Fruit fly (Drosophila melanogaster): Measurements from ENCODE around the gene Gba1a.

The Gba1a gene

dm6 chr3R:23678349-23679193, 21.9 kb upstream of the Gba1a start, which contains the start of gene GILT2 (continued):
- TF ChIP-seq crp (GFP tag; optimal IDR thresholded peaks at IDR 0.05) (peak in 1 of 2 experiments; percentile 59), pzg (GFP tag; optimal IDR thresholded peaks at IDR 0.05) (no peak), crol (GFP tag; IDR thresholded peaks at IDR 0.05) (peak; percentile 42), CG13424 (tag; optimal IDR thresholded peaks at IDR 0.05) (peak; percentile 95), lilli (GFP tag; optimal IDR thresholded peaks at IDR 0.05) (peak; percentile 87), zfh2 (GFP tag; optimal IDR thresholded peaks at IDR 0.05) (peak; percentile 6), Gug (GFP tag; IDR thresholded peaks at IDR 0.05) (peak; percentile 81), croc (GFP tag; conservative IDR thresholded peaks at IDR 0.05) (peak; percentile 89), CG31388 (GFP tag; optimal IDR thresholded peaks at IDR 0.05) (peak; percentile 76), Opbp (GFP tag; IDR thresholded peaks at IDR 0.05; ENCODE audit: partially characterized antibody) (no peak), CG7357 (GFP tag; IDR thresholded peaks at IDR 0.05) (peak; percentile 86), Spps (tag; optimal IDR thresholded peaks at IDR 0.05) (peak; percentile 84), H2.0 (GFP tag; IDR thresholded peaks at IDR 0.05) (peak; percentile 87), Abd-B (GFP tag; optimal IDR thresholded peaks at IDR 0.05) (peak; percentile 87), oc (tag; optimal IDR thresholded peaks at IDR 0.05) (peak; percentile 91), MTF-1 (GFP tag; optimal IDR thresholded peaks at IDR 0.05; ENCODE audit: borderline replicate concordance) (peak; percentile 76), Mad (GFP tag; optimal IDR thresholded peaks at IDR 0.05) (peak; percentile 75), br (optimal IDR thresholded peaks at IDR 0.05) (no peak), Ptx1 (GFP tag; IDR thresholded peaks at IDR 0.05) (peak; percentile 95), da (GFP tag; optimal IDR thresholded peaks at IDR 0.05) (peak; percentile 16), CG17385 (GFP tag; optimal IDR thresholded peaks at IDR 0.05) (peak; percentile 91), CG12744 (GFP tag; optimal IDR thresholded peaks at IDR 0.05) (peak; percentile 49), CG33213 (GFP tag; optimal IDR thresholded peaks at IDR 0.05) (peak; percentile 51), sr (GFP tag; IDR thresholded peaks at IDR 0.05) (peak; percentile 50; the same call in 2 of the 3 replicates), Ets97D (GFP tag; optimal IDR thresholded peaks at IDR 0.05) (peak; percentile 48), Scr (GFP tag; IDR thresholded peaks at IDR 0.05; ENCODE audit: partially characterized antibody) (no peak), vnd (GFP tag; IDR thresholded peaks at IDR 0.05; ENCODE audit: partially characterized antibody) (no peak), gt (GFP tag; IDR thresholded peaks at IDR 0.05) (peak; percentile 76), CG8478 (optimal IDR thresholded peaks at IDR 0.05) (no peak), CG12219 (GFP tag; optimal IDR thresholded peaks at IDR 0.05) (peak; percentile 82), stc (GFP tag; IDR thresholded peaks at IDR 0.05) (peak; percentile 88), bbx (GFP tag; IDR thresholded peaks at IDR 0.05; ENCODE audit: partially characterized antibody) (no peak), nom (GFP tag; optimal IDR thresholded peaks at IDR 0.05) (peak; percentile 39), tgo (GFP tag; IDR thresholded peaks at IDR 0.05) (peak; percentile 92), ase (GFP tag; IDR thresholded peaks at IDR 0.05) (peak; percentile 82), CG17568 (GFP tag; optimal IDR thresholded peaks at IDR 0.05) (no peak), CG16863 (GFP tag; optimal IDR thresholded peaks at IDR 0.05) (peak; percentile 51), CG15011 (GFP tag; optimal IDR thresholded peaks at IDR 0.05) (peak; percentile 88), CG2116 (GFP tag; optimal IDR thresholded peaks at IDR 0.05) (peak; percentile 52), bab2 (GFP tag; optimal IDR thresholded peaks at IDR 0.05) (peak; percentile 54), pan (optimal IDR thresholded peaks at IDR 0.05) (no peak), pan (GFP tag; optimal IDR thresholded peaks at IDR 0.05 in 1 of 2, IDR thresholded peaks at IDR 0.05 in 1 of 2) (peak in 1 of 2 experiments; percentile 94), CG6654 (GFP tag; optimal IDR thresholded peaks at IDR 0.05) (peak; percentile 83), Taf1 (GFP tag; IDR thresholded peaks at IDR 0.05) (peak; percentile 72), tup (GFP tag; optimal IDR thresholded peaks at IDR 0.05) (peak; percentile 63), Asciz (GFP tag; optimal IDR thresholded peaks at IDR 0.05) (peak; percentile 94), Fer1 (GFP tag; optimal IDR thresholded peaks at IDR 0.05) (peak; percentile 95), CG4617 (GFP tag; optimal IDR thresholded peaks at IDR 0.05; ENCODE audit: borderline replicate concordance) (peak; percentile 61), sob (GFP tag; IDR thresholded peaks at IDR 0.05) (peak; percentile 91)
